Worm (Caenorhabditis elegans) whole organism, L1 larva: ENCODE data around the gene pqbp-1.1.

ENCODE experiments used
- C16A3.4 ChIP-seq: fragments of 150-350 bp; optimal IDR thresholded peaks from 2 replicates; lab custom pipeline; 2014; ENCODE audit warnings: missing biosample characterization, missing genetic modification characterization
- C34B4.2 ChIP-seq: sonication (generic microtip); optimal IDR thresholded peaks from 2 replicates; lab custom pipeline; 2017; ENCODE audit warnings: mild to moderate bottlenecking, missing genetic modification characterization, missing compliant biosample characterization
- Y116A8C.19 ChIP-seq: sonication (generic microtip); optimal IDR thresholded peaks from 2 replicates; lab custom pipeline; 2016; ENCODE audit warnings: missing compliant biosample characterization, missing genetic modification characterization, borderline replicate concordance
- blmp-1 ChIP-seq: fragments of 150-350 bp; optimal IDR thresholded peaks from 2 replicates; lab custom pipeline; 2014; ENCODE audit warnings: missing biosample characterization, missing genetic modification characterization
- dpl-1 ChIP-seq, 3 experiments: fragments of 150-350 bp in 2 of 3; sonication (generic microtip) in 1 of 3; optimal IDR thresholded peaks; 2 replicates each; lab custom pipeline; 2014 to 2017; ENCODE audit warnings: missing biosample characterization in 3 of 3, missing genetic modification characterization in 3 of 3, missing genetic modification reagents in 3 of 3
- efl-1 ChIP-seq, 4 experiments: fragments of 150-350 bp; optimal IDR thresholded peaks in 3 of 4; peaks in 1 of 4; 1 replicate in 1 of 4; 2 replicates in 3 of 4; lab custom pipeline; 2014; ENCODE audit warnings: missing biosample characterization in 2 of 4, missing genetic modification characterization in 2 of 4, missing genetic modification reagents in 2 of 4
- elt-2 ChIP-seq: sonication (generic microtip); optimal IDR thresholded peaks from 2 replicates; lab custom pipeline; 2016; ENCODE audit warnings: missing genetic modification characterization, mild to moderate bottlenecking, inconsistent platforms, missing compliant biosample characterization, missing genetic modification reagents
- elt-3 ChIP-seq, 6 experiments: fragments of 150-350 bp in 1 of 6; sonication (generic microtip); optimal IDR thresholded peaks; 2 replicates each; lab custom pipeline; 2017 to 2018; ENCODE audit warnings: missing biosample characterization in 6 of 6, missing genetic modification characterization in 6 of 6, inconsistent platforms in 1 of 6
- fkh-10 ChIP-seq: sonication (generic microtip); optimal IDR thresholded peaks from 2 replicates; lab custom pipeline; 2017; ENCODE audit warnings: missing biosample characterization, missing genetic modification reagents, missing genetic modification characterization
- fkh-8 ChIP-seq: sonication (generic microtip); optimal IDR thresholded peaks from 2 replicates; lab custom pipeline; 2016; ENCODE audit warnings: mild to moderate bottlenecking, missing genetic modification characterization, missing compliant biosample characterization
- grh-1 ChIP-seq: fragments of 200-800 bp; sonication (Bioruptor generic); IDR thresholded peaks from 2 replicates; pipeline ENCODE4 v1.3.6; 2022; ENCODE audit warnings: missing genetic modification reagents, missing genetic modification characterization, missing compliant biosample characterization
- hlh-4 ChIP-seq: sonication (generic microtip); optimal IDR thresholded peaks from 2 replicates; lab custom pipeline; 2016; ENCODE audit warnings: mild to moderate bottlenecking, missing genetic modification characterization, missing compliant biosample characterization
- hpl-2 ChIP-seq: fragments of 150-350 bp; optimal IDR thresholded peaks from 2 replicates; lab custom pipeline; 2014; ENCODE audit warnings: missing biosample characterization, missing genetic modification reagents, missing genetic modification characterization
- irx-1 ChIP-seq: sonication (generic microtip); optimal IDR thresholded peaks from 2 replicates; lab custom pipeline; 2016; ENCODE audit warnings: missing genetic modification characterization, missing compliant biosample characterization
- isw-1 ChIP-seq: fragments of 200-800 bp; sonication (Bioruptor generic); IDR thresholded peaks from 2 replicates; pipeline ENCODE4 v1.3.6; 2022; ENCODE audit warnings: missing genetic modification characterization, missing compliant biosample characterization
- jun-1 ChIP-seq: fragments of 150-350 bp; optimal IDR thresholded peaks from 2 replicates; lab custom pipeline; 2014; ENCODE audit warnings: missing biosample characterization, missing genetic modification reagents, missing genetic modification characterization
- lin-14 ChIP-seq: fragments of 200-800 bp; sonication (Bioruptor generic); optimal IDR thresholded peaks from 2 replicates; lab custom pipeline; 2018; ENCODE audit warnings: mild to moderate bottlenecking, missing genetic modification characterization, moderate library complexity, missing compliant biosample characterization
- lin-35 ChIP-seq, 2 experiments: fragments of 150-350 bp; optimal IDR thresholded peaks; 2 replicates each; lab custom pipeline; 2014; ENCODE audit warnings: missing biosample characterization in 2 of 2, missing genetic modification characterization in 2 of 2, missing genetic modification reagents in 2 of 2
- lir-3 ChIP-seq: sonication (generic microtip); optimal IDR thresholded peaks from 2 replicates; lab custom pipeline; 2016; ENCODE audit warnings: mild to moderate bottlenecking, missing genetic modification characterization, moderate library complexity, missing compliant biosample characterization; ENCODE audit not compliant: poor library complexity
- lsy-2 ChIP-seq, 2 experiments: fragments of 150-350 bp; optimal IDR thresholded peaks; 2 replicates each; lab custom pipeline; 2014; ENCODE audit warnings: missing biosample characterization in 2 of 2, missing genetic modification characterization in 2 of 2
- mep-1 ChIP-seq: fragments of 150-350 bp; optimal IDR thresholded peaks from 2 replicates; lab custom pipeline; 2014; ENCODE audit warnings: missing biosample characterization, missing genetic modification characterization
- nhr-11 ChIP-seq: fragments of 150-350 bp; optimal IDR thresholded peaks from 2 replicates; lab custom pipeline; 2014; ENCODE audit warnings: missing biosample characterization, missing genetic modification characterization
- nhr-12 ChIP-seq: sonication (generic microtip); optimal IDR thresholded peaks from 2 replicates; lab custom pipeline; 2017; ENCODE audit warnings: missing biosample characterization, missing genetic modification characterization
- nhr-19 ChIP-seq: fragments of 200-800 bp; sonication (Bioruptor generic); conservative IDR thresholded peaks from 2 replicates; pipeline ENCODE4 v1.3.6; 2022; ENCODE audit warnings: missing genetic modification characterization, missing compliant biosample characterization
- nhr-20 ChIP-seq: sonication (generic microtip); optimal IDR thresholded peaks from 2 replicates; lab custom pipeline; 2016; ENCODE audit warnings: mild to moderate bottlenecking, missing genetic modification characterization, missing compliant biosample characterization
- nhr-28 ChIP-seq: fragments of 150-350 bp; optimal IDR thresholded peaks from 2 replicates; lab custom pipeline; 2014; ENCODE audit warnings: missing biosample characterization, missing genetic modification characterization
- nhr-77 ChIP-seq: fragments of 150-350 bp; optimal IDR thresholded peaks from 2 replicates; lab custom pipeline; 2014; ENCODE audit warnings: missing biosample characterization, missing genetic modification characterization
- nhr-84 ChIP-seq: sonication (generic microtip); optimal IDR thresholded peaks from 2 replicates; lab custom pipeline; 2017; ENCODE audit warnings: missing biosample characterization, missing genetic modification characterization
- nhr-85 ChIP-seq: sonication (generic microtip); peaks from one replicate; lab custom pipeline; 2016; ENCODE audit warnings: missing genetic modification characterization, inconsistent platforms, missing compliant biosample characterization
- nhr-90 ChIP-seq: sonication (generic microtip); optimal IDR thresholded peaks from 2 replicates; lab custom pipeline; 2016; ENCODE audit warnings: mild to moderate bottlenecking, missing genetic modification characterization, missing compliant biosample characterization; ENCODE audit not compliant: poor library complexity
- pag-3 ChIP-seq: sonication (generic microtip); optimal IDR thresholded peaks from 2 replicates; lab custom pipeline; 2017; ENCODE audit warnings: missing genetic modification characterization, mild to moderate bottlenecking, missing compliant biosample characterization, antibody characterized with exemption, borderline replicate concordance; ENCODE audit not compliant: insufficient read depth
- pax-3 ChIP-seq: fragments of 200-800 bp; sonication (Bioruptor generic); optimal IDR thresholded peaks from 2 replicates; lab custom pipeline; 2018; ENCODE audit warnings: mild to moderate bottlenecking, missing genetic modification characterization, moderate library complexity, missing compliant biosample characterization
- pqm-1 ChIP-seq: sonication (generic microtip); optimal IDR thresholded peaks from 3 replicates; lab custom pipeline; 2017; ENCODE audit warnings: missing biosample characterization, missing genetic modification characterization
- rnt-1 ChIP-seq: sonication (generic microtip); optimal IDR thresholded peaks from 2 replicates; lab custom pipeline; 2016; ENCODE audit warnings: mild to moderate bottlenecking, missing genetic modification characterization, moderate library complexity, missing compliant biosample characterization
- snpc-4 ChIP-seq: fragments of 150-350 bp; optimal IDR thresholded peaks from 2 replicates; lab custom pipeline; 2014; ENCODE audit warnings: missing biosample characterization, missing genetic modification characterization
- sox-4 ChIP-seq: sonication (generic microtip); optimal IDR thresholded peaks from 2 replicates; lab custom pipeline; 2016; ENCODE audit warnings: missing genetic modification characterization, missing compliant biosample characterization
- tbx-2 ChIP-seq: sonication (generic microtip); optimal IDR thresholded peaks from 2 replicates; lab custom pipeline; 2016; ENCODE audit warnings: missing genetic modification characterization, missing compliant biosample characterization
- tlp-1 ChIP-seq: fragments of 150-350 bp; optimal IDR thresholded peaks from 2 replicates; lab custom pipeline; 2014; ENCODE audit warnings: missing biosample characterization, missing genetic modification characterization
- unc-98 ChIP-seq: fragments of 200-800 bp; sonication (Bioruptor generic); IDR thresholded peaks from 2 replicates; pipeline ENCODE4 v1.3.6; 2022; ENCODE audit warnings: missing genetic modification characterization, missing compliant biosample characterization
- vab-15 ChIP-seq: sonication (generic microtip); optimal IDR thresholded peaks from 2 replicates; lab custom pipeline; 2017; ENCODE audit warnings: missing genotype, mild to moderate bottlenecking, missing genetic modification characterization, missing compliant biosample characterization
- xbp-1 ChIP-seq: sonication (generic microtip); optimal IDR thresholded peaks from 2 replicates; lab custom pipeline; 2016; ENCODE audit warnings: missing genetic modification characterization, missing compliant biosample characterization
- zip-4 ChIP-seq: fragments of 200-800 bp; sonication (Bioruptor generic); optimal IDR thresholded peaks from 2 replicates; lab custom pipeline; 2018; ENCODE audit warnings: mild to moderate bottlenecking, missing genetic modification characterization, moderate library complexity, missing compliant biosample characterization

pqbp-1.1 gene

DNA sequence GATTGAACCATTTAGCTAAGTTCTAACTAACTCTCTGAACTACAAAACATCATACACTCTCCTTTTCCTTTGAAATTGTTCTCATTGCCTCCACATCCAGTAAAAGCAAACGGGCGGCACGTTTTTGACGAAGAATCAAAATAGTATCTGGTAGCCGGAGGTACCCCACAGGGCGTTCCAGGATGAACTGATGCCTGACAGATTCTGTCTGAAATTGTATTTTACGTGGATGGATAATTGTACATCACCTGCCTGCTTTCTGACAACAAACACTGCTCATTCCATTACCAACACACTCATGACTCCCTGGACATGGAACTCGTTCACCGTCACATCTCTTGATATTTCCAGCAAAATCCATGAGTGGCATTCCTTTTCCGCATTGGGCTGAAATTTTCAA, 28.9 kb upstream of the pqbp-1.1 start:
- no peak for TF ChIP-seq elt-3 (tag; optimal IDR thresholded peaks at IDR 0.05; lab: Kevin White, UChicago)
- TF ChIP-seq efl-1 (optimal IDR thresholded peaks at IDR 0.05; lab: Kevin White, UChicago) = no peak
- peak in 1 of 2 experiments; percentile 71 for TF ChIP-seq efl-1 (GFP tag; optimal IDR thresholded peaks at IDR 0.05 in 1 of 2; lab: Kevin White, UChicago)

ce11 chrIV:288027-288426, 26.5 kb upstream of the pqbp-1.1 start, which contains the start of gene T21D12.14:
Gene T21D12.14, minus strand, starts transcription at chrIV:288127.
- TF ChIP-seq blmp-1 (tag; lab: Kevin White, UChicago) (peak; percentile 32), isw-1 (GFP tag; lab: Robert Waterston, UW) (no peak), nhr-90 (tag; lab: Kevin White, UChicago) (no peak), tbx-2 (tag; lab: Kevin White, UChicago) (no peak)

DNA sequence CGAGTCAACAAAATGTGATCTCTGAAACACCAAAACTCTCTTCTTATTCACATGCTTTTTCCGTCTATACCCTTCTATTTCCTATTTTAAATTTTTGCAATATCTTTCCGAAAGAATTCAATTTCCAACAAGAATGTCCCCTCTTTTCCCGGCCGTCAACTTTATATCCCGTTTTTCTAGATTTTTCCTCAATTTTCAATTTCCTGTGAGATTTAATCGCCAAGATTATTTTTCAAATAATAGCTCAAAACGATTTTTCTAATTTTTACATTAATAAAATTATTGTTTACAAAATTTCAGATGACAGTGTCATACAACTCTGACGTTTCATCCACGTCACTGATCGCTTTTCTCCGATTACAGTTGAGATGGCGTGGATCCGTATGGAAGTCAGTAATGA, 21.9 kb upstream of the pqbp-1.1 start, which contains the start of gene best-19:
TSS of gene best-19 (plus strand) at position 301 of the 400 bp plus-strand sequence.
- no peak for TF ChIP-seq hpl-2 (GFP tag; lab: Kevin White, UChicago)
- TF ChIP-seq pax-3 (tag; lab: Kevin White, UChicago) = no peak
- no peak for TF ChIP-seq grh-1
- no peak for TF ChIP-seq nhr-77 (tag; lab: Kevin White, UChicago)
- TF ChIP-seq fkh-10 (GFP tag; lab: Kevin White, UChicago) = peak; percentile 2

DNA sequence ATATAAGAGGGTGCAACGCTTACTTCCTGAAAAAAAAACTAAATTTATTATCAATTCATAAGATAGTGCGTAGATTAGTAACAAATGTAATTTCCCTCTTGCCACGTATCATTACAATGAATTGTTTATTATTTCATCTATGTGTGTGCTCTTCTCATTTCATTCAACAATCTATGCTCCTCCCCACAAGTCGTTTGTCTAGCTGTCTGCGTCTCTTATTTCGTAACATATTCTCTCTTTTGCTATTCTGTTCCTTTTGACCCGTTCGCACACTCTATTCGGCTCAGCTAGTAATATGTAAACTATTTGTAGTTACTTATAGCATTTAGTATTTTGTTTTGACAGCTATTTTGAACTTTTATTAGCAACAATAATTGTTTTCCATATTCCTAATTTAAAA, 20.5 kb upstream of the pqbp-1.1 start:
- TF ChIP-seq unc-98 (GFP tag; lab: Robert Waterston, UW) (no peak), elt-3 (tag; optimal IDR thresholded peaks at IDR 0.05; lab: Kevin White, UChicago) (no peak), snpc-4 (no peak), pqm-1 (tag; lab: Kevin White, UChicago) (no peak), xbp-1 (tag; lab: Kevin White, UChicago) (no peak), hlh-4 (tag; lab: Kevin White, UChicago) (no peak), irx-1 (tag; lab: Kevin White, UChicago) (no peak), nhr-85 (tag; lab: Kevin White, UChicago) (peak; percentile 17), lir-3 (tag; lab: Kevin White, UChicago) (no peak), lin-14 (peak; percentile 28), rnt-1 (peak; percentile 6), mep-1 (tag; lab: Kevin White, UChicago) (peak; percentile 6), C16A3.4 (tag; lab: Kevin White, UChicago) (no peak), vab-15 (tag; lab: Kevin White, UChicago) (no peak), Y116A8C.19 (tag; lab: Kevin White, UChicago) (no peak), nhr-12 (tag; lab: Kevin White, UChicago) (no peak), efl-1 (optimal IDR thresholded peaks at IDR 0.05; lab: Kevin White, UChicago) (no peak), efl-1 (GFP tag; optimal IDR thresholded peaks at IDR 0.05 in 1 of 2; lab: Kevin White, UChicago) (peak in 1 of 2 experiments; percentile 74), nhr-84 (tag; lab: Kevin White, UChicago) (no peak), jun-1 (tag; lab: Kevin White, UChicago) (no peak)

ce11 chrIV:278284-278683, 16.8 kb upstream of the pqbp-1.1 start:
- TF ChIP-seq C34B4.2 (tag; lab: Kevin White, UChicago) = no peak
- no peak for TF ChIP-seq efl-1 (optimal IDR thresholded peaks at IDR 0.05; lab: Kevin White, UChicago)
- TF ChIP-seq efl-1 (GFP tag; optimal IDR thresholded peaks at IDR 0.05 in 1 of 2; lab: Kevin White, UChicago) = peak in 1 of 2 experiments; percentile 68

DNA sequence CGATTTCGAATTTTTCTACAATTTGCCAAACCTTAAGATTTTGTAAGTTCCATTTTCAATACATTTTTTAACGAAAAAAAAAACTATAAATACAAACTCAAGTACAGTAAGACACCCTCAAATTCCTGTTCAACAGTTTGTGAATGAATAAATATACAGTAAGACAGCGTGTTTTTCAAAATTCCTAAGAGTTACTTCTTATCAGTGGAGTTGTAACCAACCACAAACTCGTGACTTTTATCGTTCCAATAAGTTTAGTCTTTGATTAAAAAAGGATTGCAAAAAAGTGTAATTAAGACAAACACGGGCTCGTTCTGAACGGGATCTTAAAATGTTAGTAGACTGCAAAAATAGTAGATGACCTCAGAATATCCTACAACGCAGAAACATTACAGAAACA, 13.7 kb upstream of the pqbp-1.1 start:
- TF ChIP-seq nhr-19 (GFP tag; lab: Robert Waterston, UW) (no peak), sox-4 (no peak), nhr-90 (tag; lab: Kevin White, UChicago) (no peak), nhr-20 (tag; lab: Kevin White, UChicago) (no peak), fkh-8 (tag; lab: Kevin White, UChicago) (no peak), nhr-28 (tag; lab: Kevin White, UChicago) (no peak), dpl-1 (GFP tag; optimal IDR thresholded peaks at IDR 0.05; lab: Kevin White, UChicago) (no peak), pag-3 (tag; lab: Kevin White, UChicago) (no peak), tlp-1 (tag; lab: Kevin White, UChicago) (no peak), xbp-1 (tag; lab: Kevin White, UChicago) (no peak), elt-2 (peak; percentile 65), hpl-2 (GFP tag; lab: Kevin White, UChicago) (no peak), zip-4 (GFP tag; lab: Kevin White, UChicago) (no peak), nhr-11 (no peak), lin-35 (GFP tag; optimal IDR thresholded peaks at IDR 0.05; lab: Kevin White, UChicago) (no peak), lsy-2 (tag; optimal IDR thresholded peaks at IDR 0.05; lab: Kevin White, UChicago) (peak in 1 of 2 experiments; percentile 3)
